Worm (Caenorhabditis elegans) whole organism, mixed stage, embryonic: ENCODE results near the gene npr-16.

ENCODE experiments used
- ceh-39 ChIP-seq: fragments of 150-350 bp; optimal IDR thresholded peaks from 2 replicates; lab custom pipeline; 2014; ENCODE audit warnings: missing biosample characterization, missing genetic modification characterization
- nhr-2 ChIP-seq: fragments of 150-350 bp; optimal IDR thresholded peaks from 2 replicates; lab custom pipeline; 2014; ENCODE audit warnings: missing biosample characterization, missing genetic modification characterization
- nhr-237 ChIP-seq: fragments of 150-350 bp; optimal IDR thresholded peaks from 2 replicates; lab custom pipeline; 2014; ENCODE audit warnings: missing biosample characterization, missing genetic modification characterization
- pha-4 ChIP-seq: fragments of 150-350 bp; optimal IDR thresholded peaks from 2 replicates; lab custom pipeline; 2018; ENCODE audit warnings: missing biosample characterization, missing genetic modification reagents, missing genetic modification characterization
- ztf-11 ChIP-seq: fragments of 150-350 bp; optimal IDR thresholded peaks from 2 replicates; lab custom pipeline; 2014; ENCODE audit warnings: missing biosample characterization, missing genetic modification characterization

ce11 chrX:3534218-3534617 lies 15.6 kb downstream of the npr-16 start:
- TF ChIP-seq nhr-237 (tag; lab: Kevin White, UChicago), result no peak
- TF ChIP-seq pha-4, result no peak
- no peak for TF ChIP-seq ceh-39
- no peak for TF ChIP-seq ztf-11 (tag; lab: Kevin White, UChicago)
- no peak for TF ChIP-seq nhr-2 (tag; lab: Kevin White, UChicago)
